Fruit fly (Drosophila melanogaster) whole organism, prepupa: ENCODE data around the gene GlyRS.

Experiments
- CG11762 ChIP-seq: fragments of 200-800 bp; sonication (Bioruptor generic); optimal IDR thresholded peaks from 3 replicates; lab custom pipeline; 2016; ENCODE audit warnings: missing biosample characterization, missing genetic modification characterization; ENCODE audit not compliant: insufficient read depth
- CG11902 ChIP-seq: fragments of 200-800 bp; sonication (Bioruptor generic); optimal IDR thresholded peaks from 3 replicates; lab custom pipeline; 2016; ENCODE audit warnings: missing biosample characterization, missing genetic modification characterization
- CG15336 ChIP-seq: fragments of 200-800 bp; sonication (Bioruptor generic); IDR thresholded peaks from 2 replicates; pipeline ENCODE4 v1.3.6; 2022; ENCODE audit warnings: missing biosample characterization, missing genetic modification characterization
- CG1621 ChIP-seq: fragments of 200-800 bp; sonication (Bioruptor generic); optimal IDR thresholded peaks from 3 replicates; lab custom pipeline; 2018; ENCODE audit warnings: missing biosample characterization, mild to moderate bottlenecking, missing genetic modification characterization
- CG32006 ChIP-seq: fragments of 200-800 bp; sonication (Bioruptor generic); optimal IDR thresholded peaks from 3 replicates; lab custom pipeline; 2017; ENCODE audit warnings: missing biosample characterization, mild to moderate bottlenecking, missing genetic modification characterization
- CG3919 ChIP-seq: fragments of 200-800 bp; sonication (Bioruptor generic); optimal IDR thresholded peaks from 3 replicates; lab custom pipeline; 2016; ENCODE audit warnings: missing biosample characterization, missing genetic modification characterization
- CG4318 ChIP-seq: fragments of 200-800 bp; sonication (Bioruptor generic); optimal IDR thresholded peaks from 3 replicates; lab custom pipeline; 2017; ENCODE audit warnings: missing biosample characterization, mild to moderate bottlenecking, missing genetic modification characterization
- CG6163 ChIP-seq: fragments of 200-800 bp; sonication (Bioruptor generic); IDR thresholded peaks from 3 replicates; pipeline ENCODE4 v1.3.6; 2022; ENCODE audit warnings: missing biosample characterization, missing genetic modification characterization
- CG6276 ChIP-seq: fragments of 200-800 bp; sonication (Bioruptor generic); optimal IDR thresholded peaks from 2 replicates; lab custom pipeline; 2017; ENCODE audit warnings: missing biosample characterization, mild to moderate bottlenecking, missing genetic modification characterization
- CG6792 ChIP-seq: fragments of 200-800 bp; sonication (Bioruptor generic); optimal IDR thresholded peaks from 3 replicates; lab custom pipeline; 2016; ENCODE audit warnings: missing biosample characterization, missing genetic modification characterization
- CG6808 ChIP-seq: fragments of 200-800 bp; sonication (Bioruptor generic); optimal IDR thresholded peaks from 3 replicates; lab custom pipeline; 2017; ENCODE audit warnings: missing biosample characterization, missing genetic modification characterization, mild to moderate bottlenecking, moderate library complexity, missing genetic modification reagents
- CG6854 ChIP-seq: fragments of 200-800 bp; sonication (Bioruptor generic); optimal IDR thresholded peaks from 2 replicates; lab custom pipeline; 2017; ENCODE audit warnings: missing biosample characterization, mild to moderate bottlenecking, missing genetic modification characterization
- CG8119 ChIP-seq: fragments of 200-800 bp; sonication (Bioruptor generic); IDR thresholded peaks from 3 replicates; pipeline ENCODE4 v1.3.6; 2022; ENCODE audit warnings: missing biosample characterization, missing genetic modification characterization
- CG8319 ChIP-seq: fragments of 200-800 bp; sonication (Bioruptor generic); optimal IDR thresholded peaks from 3 replicates; lab custom pipeline; 2016; ENCODE audit warnings: missing biosample characterization, missing genetic modification characterization
- CG8632 ChIP-seq: fragments of 200-800 bp; sonication (Bioruptor generic); optimal IDR thresholded peaks from 3 replicates; lab custom pipeline; 2016; ENCODE audit warnings: missing biosample characterization, missing genetic modification characterization
- Eip75B ChIP-seq: fragments of 200-800 bp; sonication (Bioruptor generic); optimal IDR thresholded peaks from 3 replicates; lab custom pipeline; 2016; ENCODE audit warnings: missing biosample characterization, missing genetic modification characterization
- Eip78C ChIP-seq: fragments of 200-800 bp; sonication (Bioruptor generic); peaks from one replicate; lab custom pipeline; 2016; ENCODE audit warnings: missing biosample characterization, missing genetic modification characterization
- Eip93F ChIP-seq: fragments of 200-800 bp; sonication (Bioruptor generic); optimal IDR thresholded peaks from 2 replicates; lab custom pipeline; 2016; ENCODE audit warnings: missing biosample characterization, mild to moderate bottlenecking, missing genetic modification characterization
- Ets21C ChIP-seq: fragments of 200-800 bp; sonication (Bioruptor generic); optimal IDR thresholded peaks from 3 replicates; lab custom pipeline; 2016; ENCODE audit warnings: missing biosample characterization, missing genetic modification characterization
- Ets96B ChIP-seq: fragments of 200-800 bp; optimal IDR thresholded peaks from 2 replicates; lab custom pipeline; 2019; ENCODE audit warnings: missing biosample characterization, mild to moderate bottlenecking, missing genetic modification characterization, moderate library complexity
- Gug ChIP-seq: fragments of 200-800 bp; sonication (Bioruptor generic); IDR thresholded peaks from 2 replicates; pipeline ENCODE4 v1.3.6; 2022; ENCODE audit warnings: missing biosample characterization, missing genetic modification characterization
- Hr38 ChIP-seq: sonication (Bioruptor generic); optimal IDR thresholded peaks from 2 replicates; lab custom pipeline; 2016; ENCODE audit warnings: missing biosample characterization, missing genetic modification characterization
- Hr39 ChIP-seq: fragments of 200-800 bp; sonication (Bioruptor generic); optimal IDR thresholded peaks from 2 replicates; lab custom pipeline; 2016; ENCODE audit warnings: missing biosample characterization, missing genetic modification characterization
- Hr4 ChIP-seq: fragments of 200-800 bp; sonication (Bioruptor generic); optimal IDR thresholded peaks from 3 replicates; lab custom pipeline; 2016; ENCODE audit warnings: missing biosample characterization, missing genetic modification characterization
- Met ChIP-seq: fragments of 200-800 bp; sonication (Bioruptor generic); optimal IDR thresholded peaks from 3 replicates; lab custom pipeline; 2016; ENCODE audit warnings: missing biosample characterization, missing genetic modification characterization
- OdsH ChIP-seq: fragments of 200-800 bp; sonication (Bioruptor generic); optimal IDR thresholded peaks from 3 replicates; lab custom pipeline; 2016; ENCODE audit warnings: missing biosample characterization, missing genetic modification characterization
- Smox ChIP-seq: fragments of 200-800 bp; sonication (Bioruptor generic); optimal IDR thresholded peaks from 3 replicates; lab custom pipeline; 2016; ENCODE audit warnings: missing biosample characterization, missing genetic modification characterization
- Sox14 ChIP-seq: fragments of 200-800 bp; sonication (Bioruptor generic); optimal IDR thresholded peaks from 3 replicates; lab custom pipeline; 2016; ENCODE audit warnings: missing biosample characterization, missing genetic modification characterization
- Sox15 ChIP-seq: fragments of 200-800 bp; sonication (Bioruptor generic); optimal IDR thresholded peaks from 3 replicates; lab custom pipeline; 2016; ENCODE audit warnings: missing biosample characterization, missing genetic modification characterization
- achi ChIP-seq: fragments of 200-800 bp; sonication (Bioruptor generic); optimal IDR thresholded peaks from 3 replicates; lab custom pipeline; 2016; ENCODE audit warnings: missing biosample characterization, missing genetic modification characterization
- acj6 ChIP-seq: fragments of 200-800 bp; sonication (Bioruptor generic); optimal IDR thresholded peaks from 3 replicates; lab custom pipeline; 2016; ENCODE audit warnings: missing biosample characterization, missing genetic modification characterization
- dac ChIP-seq: fragments of 200-800 bp; sonication (Bioruptor generic); optimal IDR thresholded peaks from 2 replicates; lab custom pipeline; 2017; ENCODE audit warnings: missing biosample characterization, mild to moderate bottlenecking, missing genetic modification characterization
- esn ChIP-seq: fragments of 200-800 bp; sonication (Bioruptor generic); optimal IDR thresholded peaks from 2 replicates; lab custom pipeline; 2016; ENCODE audit warnings: missing biosample characterization, mild to moderate bottlenecking, missing genetic modification characterization, moderate library complexity
- fd59A ChIP-seq: fragments of 200-800 bp; sonication (Bioruptor generic); optimal IDR thresholded peaks from 2 replicates; lab custom pipeline; 2017; ENCODE audit warnings: missing biosample characterization, mild to moderate bottlenecking, missing genetic modification characterization, missing genetic modification reagents
- fd85E ChIP-seq: fragments of 200-800 bp; sonication (Bioruptor generic); optimal IDR thresholded peaks from 3 replicates; lab custom pipeline; 2016; ENCODE audit warnings: missing biosample characterization, missing genetic modification characterization
- lz ChIP-seq: fragments of 200-800 bp; sonication (Bioruptor generic); optimal IDR thresholded peaks from 3 replicates; lab custom pipeline; 2016; ENCODE audit warnings: missing biosample characterization, missing genetic modification characterization
- net ChIP-seq: fragments of 200-800 bp; sonication (Bioruptor generic); optimal IDR thresholded peaks from 3 replicates; lab custom pipeline; 2016; ENCODE audit warnings: missing biosample characterization, missing genetic modification characterization
- pdm3 ChIP-seq: fragments of 200-800 bp; sonication (Bioruptor generic); optimal IDR thresholded peaks from 3 replicates; lab custom pipeline; 2016; ENCODE audit warnings: missing biosample characterization, missing genetic modification characterization
- ss ChIP-seq, 2 experiments: fragments of 200-800 bp; sonication (Bioruptor generic); optimal IDR thresholded peaks; 2 replicates in 1 of 2; 3 replicates in 1 of 2; lab custom pipeline; 2017 to 2018; ENCODE audit warnings: mild to moderate bottlenecking in 2 of 2, missing biosample characterization in 2 of 2, missing genetic modification characterization in 2 of 2, moderate library complexity in 1 of 2
- svp ChIP-seq: fragments of 200-800 bp; sonication (Bioruptor generic); peaks from one replicate; lab custom pipeline; 2016; ENCODE audit warnings: missing biosample characterization, missing genetic modification characterization
- topi ChIP-seq: fragments of 200-800 bp; sonication (Bioruptor generic); optimal IDR thresholded peaks from 3 replicates; lab custom pipeline; 2016; ENCODE audit warnings: missing biosample characterization, missing genetic modification characterization

GlyRS gene

DNA sequence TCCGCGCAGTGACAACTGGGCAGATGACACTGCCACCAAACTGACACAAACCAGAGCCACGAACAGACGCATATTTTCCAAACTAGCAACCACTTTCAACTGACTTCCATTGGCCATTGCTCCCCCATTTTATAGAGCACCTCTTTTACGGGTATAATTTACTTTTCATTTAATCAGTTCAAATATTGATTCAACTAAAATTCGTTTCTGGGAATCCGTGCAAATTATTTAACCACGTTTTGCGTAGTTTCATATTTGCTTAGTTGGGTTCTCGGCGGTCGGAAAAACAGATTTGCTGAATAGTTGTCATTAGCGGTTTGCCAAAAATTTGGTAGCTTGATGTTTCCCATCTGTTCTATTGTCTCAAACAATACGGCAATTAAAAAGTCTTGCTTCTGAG, 33.3 kb upstream of the GlyRS start, which contains the start of gene CG13460:
Gene CG13460 (minus strand): TSS at position 101 of the 400 bp plus-strand sequence.
- no peak for TF ChIP-seq Ets21C (GFP tag; lab: Kevin White, UChicago)
- no peak for TF ChIP-seq acj6 (GFP tag; lab: Kevin White, UChicago)
- no peak for TF ChIP-seq topi (GFP tag; lab: Kevin White, UChicago)
- TF ChIP-seq Eip93F (GFP tag; lab: Kevin White, UChicago): no peak
- TF ChIP-seq Sox15: no peak
- no peak for TF ChIP-seq CG8119
- no peak for TF ChIP-seq CG8632 (GFP tag; lab: Kevin White, UChicago)
- no peak for TF ChIP-seq CG32006 (GFP tag; lab: Kevin White, UChicago)
- no peak for TF ChIP-seq dac (GFP tag; lab: Kevin White, UChicago)
- TF ChIP-seq Met (GFP tag; lab: Kevin White, UChicago): no peak
- no peak for TF ChIP-seq OdsH (GFP tag; lab: Kevin White, UChicago)
- TF ChIP-seq Ets96B (tag; lab: Kevin White, UChicago): no peak
- TF ChIP-seq Smox: no peak
- no peak for TF ChIP-seq CG6854
- no peak for TF ChIP-seq fd59A (GFP tag; lab: Kevin White, UChicago)
- no peak for TF ChIP-seq Gug
- no peak for TF ChIP-seq CG6808 (GFP tag; lab: Kevin White, UChicago)
- TF ChIP-seq CG11902 (GFP tag; lab: Kevin White, UChicago): no peak
- no peak for TF ChIP-seq achi
- TF ChIP-seq, all 60 proteins: peak for 0

DNA sequence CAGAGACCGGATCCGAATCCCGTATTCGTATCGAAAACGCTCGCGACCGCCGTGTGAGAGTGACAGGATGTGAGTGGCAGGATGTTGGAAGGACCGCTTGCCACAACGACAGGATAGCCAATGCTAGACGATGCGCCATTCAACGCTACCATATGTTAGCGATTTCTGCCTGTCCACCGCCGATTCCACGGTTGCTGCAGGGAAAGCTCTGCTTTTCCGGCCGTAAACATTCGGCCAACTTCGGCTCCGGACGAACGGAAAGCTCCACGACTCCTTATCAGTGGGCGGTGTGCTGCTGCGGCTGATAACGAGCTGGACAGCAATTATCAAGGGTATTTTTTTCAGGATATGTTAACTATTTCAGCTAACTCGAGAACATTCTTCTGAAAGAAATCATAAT, 30.1 kb upstream of the GlyRS start, which contains the start of gene Sytbeta:
Gene Sytbeta (minus strand): TSS at position 101 of the 400 bp plus-strand sequence.
- no peak for TF ChIP-seq CG11902 (GFP tag; lab: Kevin White, UChicago)
- TF ChIP-seq CG6163: no peak
- TF ChIP-seq Hr39: no peak
- TF ChIP-seq fd59A (GFP tag; lab: Kevin White, UChicago): no peak
- no peak for TF ChIP-seq CG1621 (tag; lab: Kevin White, UChicago)
- no peak for TF ChIP-seq Hr4 (GFP tag; lab: Kevin White, UChicago)

DNA sequence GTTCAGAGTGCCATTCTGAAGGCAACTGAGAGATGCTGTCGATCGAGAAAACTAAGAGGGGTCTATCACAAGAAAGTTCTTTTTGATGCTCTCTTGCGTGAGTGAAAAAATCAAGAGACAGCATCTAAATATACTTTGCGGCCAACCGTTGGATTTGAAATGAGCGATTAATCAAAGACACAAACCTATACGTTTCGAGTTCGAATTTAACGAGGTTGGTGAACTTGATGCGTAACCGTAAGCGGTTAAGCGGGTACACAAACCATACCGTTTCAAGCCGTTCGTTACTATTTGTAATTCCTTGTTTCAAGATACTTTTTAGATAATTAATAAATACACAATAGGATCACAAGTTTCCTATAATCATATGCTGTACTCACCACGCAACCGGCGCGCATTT, 22.8 kb upstream of the GlyRS start:
- TF ChIP-seq net (GFP tag; lab: Kevin White, UChicago): no peak
- no peak for TF ChIP-seq pdm3
- TF ChIP-seq Hr38 (GFP tag; lab: Kevin White, UChicago): no peak
- TF ChIP-seq Smox: no peak
- TF ChIP-seq CG6163: no peak
- TF ChIP-seq Eip75B (GFP tag; lab: Kevin White, UChicago): no peak
- no peak for TF ChIP-seq Sox14
- no peak for TF ChIP-seq CG8632 (GFP tag; lab: Kevin White, UChicago)
- no peak for TF ChIP-seq Ets96B (tag; lab: Kevin White, UChicago)
- no peak for TF ChIP-seq CG11762 (GFP tag; lab: Kevin White, UChicago)
- TF ChIP-seq ss (GFP tag; optimal IDR thresholded peaks at IDR 0.05; lab: Kevin White, UChicago): no peak
- no peak for TF ChIP-seq CG6276 (GFP tag; lab: Kevin White, UChicago)
- no peak for TF ChIP-seq CG6854

DNA sequence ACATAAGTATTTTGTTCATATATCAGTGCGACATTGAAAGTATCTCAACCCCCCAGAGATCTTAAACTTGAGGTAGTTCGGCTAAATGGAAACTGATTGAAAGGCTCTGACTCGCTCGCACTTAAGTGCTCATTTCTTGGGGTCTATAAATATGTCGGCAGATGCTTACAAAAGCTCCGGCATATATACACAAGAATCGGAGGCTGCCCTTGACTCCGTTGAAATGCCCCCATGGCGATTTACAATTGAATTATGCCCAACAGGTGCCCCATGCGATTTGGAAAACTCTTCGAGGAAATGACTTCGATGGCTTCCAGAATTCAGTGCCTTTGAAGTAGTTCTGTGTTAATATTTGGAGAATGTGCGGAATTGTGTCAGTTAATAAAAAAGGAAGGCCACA, 21.3 kb upstream of the GlyRS start:
- TF ChIP-seq CG4318 (GFP tag; lab: Kevin White, UChicago): no peak
- TF ChIP-seq CG11902 (GFP tag; lab: Kevin White, UChicago): no peak
- TF ChIP-seq Ets96B (tag; lab: Kevin White, UChicago): no peak
- no peak for TF ChIP-seq CG15336
- no peak for TF ChIP-seq svp (GFP tag; lab: Kevin White, UChicago)
- no peak for TF ChIP-seq fd85E (GFP tag; lab: Kevin White, UChicago)
- TF ChIP-seq Eip78C (GFP tag; lab: Kevin White, UChicago): no peak
- TF ChIP-seq esn: no peak
- TF ChIP-seq CG3919 (GFP tag; lab: Kevin White, UChicago): no peak
- no peak for TF ChIP-seq CG11762 (GFP tag; lab: Kevin White, UChicago)
- no peak for TF ChIP-seq CG6792
- no peak for TF ChIP-seq lz (GFP tag; lab: Kevin White, UChicago)
- no peak for TF ChIP-seq CG8319 (GFP tag; lab: Kevin White, UChicago)
- TF ChIP-seq, all 60 proteins: peak for 0
